Fruit fly (Drosophila melanogaster) whole organism, pupa: ENCODE results near the gene htl.
A peak's percentile ranks its signal among the peaks of the same experiment; 100 is the strongest.

Source experiments
- CG10348 ChIP-seq: fragments of 200-800 bp; sonication (Bioruptor generic); IDR thresholded peaks from 2 replicates; pipeline ENCODE4 v1.3.6; 2022; ENCODE audit warnings: missing biosample characterization, missing genetic modification characterization
- CG12605 ChIP-seq: fragments of 200-800 bp; sonication (Bioruptor generic); IDR thresholded peaks from 2 replicates; pipeline ENCODE4 v1.3.6; 2022; ENCODE audit warnings: missing biosample characterization, missing genetic modification characterization
- CG13204 ChIP-seq: fragments of 200-800 bp; sonication (Bioruptor generic); optimal IDR thresholded peaks from 2 replicates; lab custom pipeline; 2018; ENCODE audit warnings: missing biosample characterization, mild to moderate bottlenecking, missing genetic modification characterization, moderate library complexity
- CG14655 ChIP-seq: fragments of 200-800 bp; sonication (Bioruptor generic); optimal IDR thresholded peaks from 3 replicates; lab custom pipeline; 2017; ENCODE audit warnings: mild to moderate bottlenecking, missing biosample characterization, missing genetic modification reagents, missing genetic modification characterization
- CG15710 ChIP-seq: fragments of 200-800 bp; sonication (Bioruptor generic); optimal IDR thresholded peaks from 2 replicates; lab custom pipeline; 2018; ENCODE audit warnings: missing biosample characterization, mild to moderate bottlenecking, missing genetic modification characterization, moderate library complexity
- CG32121 ChIP-seq: fragments of 200-800 bp; sonication (Bioruptor generic); IDR thresholded peaks from 2 replicates; pipeline ENCODE4 v1.3.6; 2022; ENCODE audit warnings: missing biosample characterization, missing genetic modification characterization
- CG34367 ChIP-seq: fragments of 200-800 bp; sonication (Bioruptor generic); optimal IDR thresholded peaks from 2 replicates; lab custom pipeline; 2018; ENCODE audit warnings: missing biosample characterization, mild to moderate bottlenecking, missing genetic modification characterization
- CG4496 ChIP-seq: fragments of 200-800 bp; sonication (Bioruptor generic); IDR thresholded peaks from 3 replicates; pipeline ENCODE4 v1.3.6; 2022; ENCODE audit warnings: missing biosample characterization, missing genetic modification characterization
- CG8159 ChIP-seq: fragments of 200-800 bp; sonication (Bioruptor generic); optimal IDR thresholded peaks from 3 replicates; lab custom pipeline; 2018; ENCODE audit warnings: missing biosample characterization, mild to moderate bottlenecking, missing genetic modification characterization, moderate library complexity
- CG8301 ChIP-seq: fragments of 200-800 bp; sonication (Bioruptor generic); optimal IDR thresholded peaks from 2 replicates; lab custom pipeline; 2018; ENCODE audit warnings: missing biosample characterization, mild to moderate bottlenecking, missing genetic modification characterization
- CG9948 ChIP-seq: fragments of 200-800 bp; sonication (Bioruptor generic); optimal IDR thresholded peaks from 2 replicates; lab custom pipeline; 2018; ENCODE audit warnings: missing biosample characterization, mild to moderate bottlenecking, missing genetic modification characterization, moderate library complexity
- D1 ChIP-seq: fragments of 200-800 bp; sonication (Bioruptor generic); optimal IDR thresholded peaks from 2 replicates; lab custom pipeline; 2018; ENCODE audit warnings: missing biosample characterization, mild to moderate bottlenecking, missing genetic modification characterization, moderate library complexity
- EcR ChIP-seq: fragments of 200-800 bp; sonication (Bioruptor generic); optimal IDR thresholded peaks from 3 replicates; lab custom pipeline; 2019; ENCODE audit warnings: missing biosample characterization, missing genetic modification characterization, mild to moderate bottlenecking, moderate library complexity, missing genetic modification reagents
- Ets98B ChIP-seq: fragments of 200-800 bp; sonication (Bioruptor generic); IDR thresholded peaks from 2 replicates; pipeline ENCODE4 v1.3.6; 2022; ENCODE audit warnings: missing biosample characterization, missing genetic modification characterization
- Pif1A ChIP-seq: fragments of 200-800 bp; sonication (Bioruptor generic); optimal IDR thresholded peaks from 3 replicates; lab custom pipeline; 2016; ENCODE audit warnings: missing biosample characterization, missing genetic modification characterization
- Pif1B ChIP-seq: fragments of 200-800 bp; sonication (Bioruptor generic); optimal IDR thresholded peaks from 3 replicates; lab custom pipeline; 2016; ENCODE audit warnings: missing biosample characterization, missing genetic modification characterization
- Snoo ChIP-seq: fragments of 200-800 bp; sonication (Bioruptor generic); optimal IDR thresholded peaks from 3 replicates; lab custom pipeline; 2017; ENCODE audit warnings: missing biosample characterization, mild to moderate bottlenecking, missing genetic modification characterization, inconsistent platforms
- fd96Ca ChIP-seq: fragments of 200-800 bp; sonication (Bioruptor generic); IDR thresholded peaks from 3 replicates; pipeline ENCODE4 v1.3.6; 2022; ENCODE audit warnings: missing biosample characterization, missing genetic modification characterization
- gl ChIP-seq: fragments of 200-800 bp; sonication (Bioruptor generic); optimal IDR thresholded peaks from 2 replicates; lab custom pipeline; 2018; ENCODE audit warnings: missing biosample characterization, mild to moderate bottlenecking, missing genetic modification characterization
- rn ChIP-seq: fragments of 200-800 bp; sonication (Bioruptor generic); IDR thresholded peaks from 2 replicates; pipeline ENCODE4 v1.3.6; 2022; ENCODE audit warnings: missing biosample characterization, missing genetic modification characterization

htl gene

DNA sequence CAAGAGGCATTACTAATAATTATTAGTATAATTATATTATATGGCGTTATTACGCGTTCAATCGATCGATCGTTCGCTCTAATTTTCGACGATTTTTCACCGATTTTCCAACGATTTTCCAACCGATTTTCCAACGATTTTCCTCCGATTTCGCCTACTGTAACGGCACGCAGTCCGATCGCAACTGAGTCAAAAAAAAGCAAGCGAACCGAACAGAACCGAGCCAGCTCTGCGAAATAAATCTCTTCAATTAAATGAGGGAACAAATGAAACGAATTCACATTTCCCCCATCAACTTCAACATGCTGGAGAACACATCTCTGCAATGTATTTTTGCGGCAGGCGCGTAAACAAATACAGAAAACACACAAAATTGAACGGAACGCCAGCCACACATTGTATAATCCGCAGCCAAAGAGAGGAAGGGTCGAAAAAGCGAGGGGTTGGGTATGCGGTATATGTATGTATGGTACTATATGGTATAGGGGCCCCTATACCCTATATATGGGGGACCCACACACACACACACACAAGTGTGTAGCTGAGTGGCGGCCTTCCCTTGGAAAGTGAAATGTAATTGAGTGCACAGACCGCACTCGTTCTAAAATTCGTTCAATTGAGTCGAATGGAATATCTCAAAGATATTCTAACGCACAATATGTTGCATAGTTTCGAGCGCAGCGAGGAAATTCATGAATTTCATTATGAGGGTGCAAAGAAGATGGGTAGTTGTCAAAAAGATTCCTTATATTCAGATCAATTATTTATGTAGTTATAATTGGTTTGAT, at the start of gene htl:
TSS of gene htl (minus strand) at position 186 of the 788 bp plus-strand sequence.
- TF ChIP-seq EcR (GFP tag; lab: Kevin White, UChicago), result peak; percentile 5
- TF ChIP-seq rn (GFP tag; lab: Robert Waterston, UW), result no peak

DNA sequence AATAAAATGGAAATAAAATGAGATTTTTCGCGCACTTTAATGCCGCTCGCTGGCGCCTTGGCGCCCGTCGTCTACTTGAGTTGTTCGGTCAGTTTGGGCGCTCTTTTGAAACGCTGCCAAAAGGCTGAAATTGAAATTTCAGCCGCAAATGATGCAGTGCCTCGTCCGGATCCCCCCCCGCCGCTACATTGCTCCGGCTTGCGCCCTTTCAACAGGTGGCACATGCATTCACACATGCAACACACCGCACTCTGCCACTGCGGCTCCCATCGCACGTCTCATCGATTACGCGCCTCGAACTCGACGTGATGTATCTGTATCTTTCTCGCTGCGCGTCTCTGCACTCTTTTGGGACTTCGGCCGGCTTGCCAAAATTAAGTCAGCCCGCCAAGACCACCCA, 44.7 kb upstream of the htl start:
- TF ChIP-seq Snoo (no peak), EcR (GFP tag; lab: Kevin White, UChicago) (no peak), CG32121 (GFP tag; lab: Robert Waterston, UW) (peak; percentile 82)

DNA sequence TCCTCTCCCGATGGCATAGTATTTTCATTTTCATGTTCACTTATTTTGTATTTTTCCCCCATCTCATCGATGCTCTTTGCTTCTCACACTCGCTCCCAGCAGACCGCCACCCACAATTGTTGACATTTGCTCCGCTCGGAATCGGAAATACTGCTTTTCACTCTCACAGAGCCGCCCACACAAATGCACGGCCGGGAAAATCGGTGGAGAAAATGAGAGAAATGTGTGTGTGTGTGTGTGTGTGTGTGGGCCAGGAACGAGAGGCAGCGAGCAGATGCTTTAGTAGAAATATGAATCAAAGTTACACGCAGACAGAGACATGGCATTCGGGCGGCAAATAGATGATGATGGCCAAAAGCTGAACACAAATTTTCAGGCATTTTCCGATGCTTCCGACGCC, 41.9 kb upstream of the htl start:
- TF ChIP-seq CG12605 (GFP tag; lab: Robert Waterston, UW), result no peak
- no peak for TF ChIP-seq gl (tag; lab: Kevin White, UChicago)
- no peak for TF ChIP-seq CG32121 (GFP tag; lab: Robert Waterston, UW)
- no peak for TF ChIP-seq fd96Ca (GFP tag; lab: Robert Waterston, UW)
- TF ChIP-seq Pif1B (GFP tag; lab: Kevin White, UChicago), result no peak
- no peak for TF ChIP-seq CG13204
- TF ChIP-seq Pif1A (GFP tag; lab: Kevin White, UChicago), result no peak
- no peak for TF ChIP-seq CG8159 (tag; lab: Kevin White, UChicago)
- no peak for TF ChIP-seq CG10348 (GFP tag; lab: Robert Waterston, UW)
- no peak for TF ChIP-seq Ets98B (GFP tag; lab: Robert Waterston, UW)
- TF ChIP-seq CG14655 (GFP tag; lab: Kevin White, UChicago), result no peak
- no peak for TF ChIP-seq CG15710 (tag; lab: Kevin White, UChicago)
- TF ChIP-seq CG4496 (GFP tag; lab: Robert Waterston, UW), result no peak

DNA sequence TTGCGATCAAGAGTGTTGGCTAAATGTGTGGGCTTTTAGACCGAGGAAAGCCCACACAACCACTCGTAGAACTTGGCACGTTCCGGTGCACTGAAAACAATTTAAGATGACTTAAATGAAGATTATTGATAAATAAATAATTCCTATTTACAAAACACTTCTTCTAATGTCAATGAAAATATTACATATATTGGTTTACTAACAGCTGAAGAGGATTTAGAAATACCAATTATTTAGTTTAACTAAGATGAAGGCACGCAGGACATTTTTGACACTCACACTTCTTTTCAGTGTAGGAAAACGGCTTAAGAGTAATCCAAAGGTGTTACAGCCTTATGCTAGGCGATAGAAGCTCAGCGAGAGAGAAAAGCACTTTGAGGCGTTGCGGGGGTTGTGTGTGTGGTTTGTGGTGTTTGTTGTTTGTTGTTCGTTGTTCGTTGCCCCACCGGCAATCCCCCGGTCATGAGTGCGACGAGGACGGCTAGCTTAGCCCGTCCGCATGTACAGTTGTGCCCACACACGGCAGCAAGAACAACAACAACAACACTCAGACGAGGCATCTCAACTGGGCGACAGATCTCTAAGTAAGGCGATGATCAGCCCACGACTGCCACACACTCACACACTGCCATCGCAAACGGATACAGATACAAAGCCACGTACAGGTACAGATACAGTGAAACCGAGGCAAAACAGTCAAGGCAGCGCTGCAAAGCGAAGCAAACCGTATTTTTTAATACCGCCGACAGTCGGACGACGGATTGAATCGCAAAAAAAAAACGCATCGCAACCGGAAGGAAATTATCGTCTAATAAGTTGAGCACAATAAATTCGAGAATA, 37.5 kb upstream of the htl start, which contains the start of gene sr:
TSS of gene sr (plus strand) at position 790 of the 840 bp plus-strand sequence.
- TF ChIP-seq Ets98B (GFP tag; lab: Robert Waterston, UW), result peak; percentile 15; the same call in 1 of the 2 replicates
- peak; percentile 56; the same call in 2 of the 3 replicates for TF ChIP-seq CG4496 (GFP tag; lab: Robert Waterston, UW)
- peak; percentile 44 for TF ChIP-seq CG8301 (tag; lab: Kevin White, UChicago)
- peak; percentile 73 for TF ChIP-seq CG32121 (GFP tag; lab: Robert Waterston, UW)
- TF ChIP-seq fd96Ca (GFP tag; lab: Robert Waterston, UW), result 0 out of 3 replicates have a peak, but pooled peaks have one; percentile 36
- TF ChIP-seq CG34367 (tag; lab: Kevin White, UChicago), result no peak
- TF ChIP-seq D1, result no peak
- TF ChIP-seq CG14655 (GFP tag; lab: Kevin White, UChicago), result peak; percentile 55
- TF ChIP-seq CG13204, result no peak
- no peak for TF ChIP-seq CG9948 (tag; lab: Kevin White, UChicago)

DNA sequence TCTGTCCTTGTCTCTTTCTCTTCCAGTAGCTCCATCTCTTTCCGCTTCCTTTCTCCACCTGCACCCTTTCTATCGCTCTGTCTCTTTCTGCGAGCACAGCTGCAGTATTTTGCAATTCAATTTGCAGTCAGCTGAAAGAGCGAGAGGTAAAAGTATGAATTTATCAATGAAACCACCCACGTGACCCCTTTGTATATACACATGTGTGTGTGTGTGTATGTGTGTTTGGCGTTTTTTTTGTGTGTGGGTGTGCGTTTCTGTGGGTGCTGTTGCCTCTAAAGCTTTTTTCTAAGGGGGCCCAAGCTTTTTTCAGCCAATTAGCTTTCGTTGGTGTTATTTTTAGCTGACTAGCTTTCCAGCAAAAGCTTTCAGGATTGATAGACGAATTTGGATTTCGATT, 36.7 kb upstream of the htl start:
- TF ChIP-seq Pif1A (GFP tag; lab: Kevin White, UChicago) (no peak), CG4496 (GFP tag; lab: Robert Waterston, UW) (0 out of 3 replicates have a peak, but pooled peaks have one; percentile 11)

DNA sequence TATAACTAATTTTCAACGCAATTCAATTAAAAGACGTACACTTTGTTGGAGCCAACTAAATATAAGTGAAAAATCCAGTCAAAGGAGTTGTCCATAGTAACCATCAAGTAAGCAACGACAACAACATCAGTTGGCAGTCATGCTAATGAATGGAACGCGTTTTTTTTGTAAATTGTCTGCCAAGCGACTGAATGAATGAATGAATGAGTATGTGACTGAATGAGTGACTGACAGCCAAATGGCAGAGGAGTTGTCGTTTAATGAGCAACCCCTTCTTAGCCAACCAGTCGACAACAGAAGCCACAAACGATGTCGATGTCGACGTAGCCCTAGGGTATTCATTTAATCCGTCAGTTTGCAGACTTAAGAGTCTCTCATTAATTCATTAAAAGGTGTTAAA, 35.5 kb upstream of the htl start:
- TF ChIP-seq rn (GFP tag; lab: Robert Waterston, UW), result no peak
- TF ChIP-seq CG13204, result no peak
- no peak for TF ChIP-seq gl (tag; lab: Kevin White, UChicago)
- TF ChIP-seq CG9948 (tag; lab: Kevin White, UChicago), result no peak
- no peak for TF ChIP-seq Ets98B (GFP tag; lab: Robert Waterston, UW)
- no peak for TF ChIP-seq CG8301 (tag; lab: Kevin White, UChicago)
- no peak for TF ChIP-seq EcR (GFP tag; lab: Kevin White, UChicago)
- TF ChIP-seq, all 21 proteins: peak for 0

DNA sequence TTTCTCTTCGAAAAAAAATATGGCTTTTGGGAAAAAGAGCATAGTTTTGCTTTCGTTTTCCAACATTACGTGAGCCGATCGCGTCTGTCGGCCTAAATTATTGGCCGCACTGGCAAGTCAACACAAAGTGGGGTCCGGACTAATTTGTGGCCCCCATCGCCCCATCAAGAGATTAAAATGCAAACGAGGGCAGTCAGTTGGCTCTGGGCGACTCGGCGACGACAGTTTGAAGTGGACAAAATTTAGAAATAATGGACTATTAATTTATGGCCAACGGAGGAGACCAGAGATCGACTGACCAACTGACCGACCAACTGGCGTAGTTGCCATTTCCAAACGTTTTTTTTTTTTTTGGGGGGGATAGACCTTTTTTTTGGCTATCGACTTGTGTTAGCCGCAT, 30.5 kb upstream of the htl start:
- TF ChIP-seq gl (tag; lab: Kevin White, UChicago) (no peak), CG12605 (GFP tag; lab: Robert Waterston, UW) (no peak), CG10348 (GFP tag; lab: Robert Waterston, UW) (no peak), CG32121 (GFP tag; lab: Robert Waterston, UW) (no peak), EcR (GFP tag; lab: Kevin White, UChicago) (no peak), CG9948 (tag; lab: Kevin White, UChicago) (no peak), rn (GFP tag; lab: Robert Waterston, UW) (no peak), CG13204 (no peak), Pif1B (GFP tag; lab: Kevin White, UChicago) (no peak), Pif1A (GFP tag; lab: Kevin White, UChicago) (no peak), CG8301 (tag; lab: Kevin White, UChicago) (no peak), CG8159 (tag; lab: Kevin White, UChicago) (no peak)
- TF ChIP-seq, all 21 proteins: peak for 0
